Worm (Caenorhabditis elegans) whole organism, young adult: ENCODE data around the gene irld-62.

ENCODE experiments used
- B0261.1 ChIP-seq: sonication (generic microtip); optimal IDR thresholded peaks from 2 replicates; lab custom pipeline; 2016; ENCODE audit warnings: mild to moderate bottlenecking, missing genetic modification characterization, moderate library complexity, missing compliant biosample characterization
- C06A6.2 ChIP-seq: fragments of 200-800 bp; sonication (Bioruptor generic); conservative IDR thresholded peaks from 2 replicates; pipeline ENCODE4 v1.3.6; 2022; ENCODE audit warnings: missing genetic modification characterization, missing compliant biosample characterization
- C17E4.6 ChIP-seq: fragments of 200-800 bp; sonication (Bioruptor generic); IDR thresholded peaks from 2 replicates; pipeline ENCODE4 v1.3.6; 2022; ENCODE audit warnings: missing genetic modification reagents, missing genetic modification characterization, missing compliant biosample characterization
- F22D6.2 ChIP-seq: sonication (generic microtip); optimal IDR thresholded peaks from 2 replicates; lab custom pipeline; 2016; ENCODE audit warnings: mild to moderate bottlenecking, missing genetic modification characterization, missing compliant biosample characterization
- F23B12.7 ChIP-seq: sonication (generic microtip); optimal IDR thresholded peaks from 2 replicates; lab custom pipeline; 2017; ENCODE audit warnings: missing genetic modification characterization, mild to moderate bottlenecking, missing compliant biosample characterization, antibody characterized with exemption, moderate library complexity; ENCODE audit not compliant: insufficient read depth
- F33H1.4 ChIP-seq: fragments of 200-800 bp; sonication (Bioruptor generic); IDR thresholded peaks from 2 replicates; pipeline ENCODE4 v1.3.6; 2022; ENCODE audit warnings: missing genetic modification reagents, missing genetic modification characterization, missing compliant biosample characterization
- F57C9.4 ChIP-seq: sonication (generic microtip); optimal IDR thresholded peaks from 2 replicates; lab custom pipeline; 2017; ENCODE audit warnings: mild to moderate bottlenecking, missing genetic modification characterization, missing compliant biosample characterization
- K11D2.4 ChIP-seq: fragments of 200-800 bp; sonication (Bioruptor generic); IDR thresholded peaks from 2 replicates; pipeline ENCODE4 v1.3.6; 2022; ENCODE audit warnings: missing genetic modification reagents, missing genetic modification characterization, missing compliant biosample characterization
- Y56A3A.18 ChIP-seq: fragments of 200-800 bp; sonication (Bioruptor generic); IDR thresholded peaks from 2 replicates; pipeline ENCODE4 v1.3.6; 2022; ENCODE audit warnings: missing genetic modification reagents, missing genetic modification characterization, missing compliant biosample characterization
- atf-7 ChIP-seq: sonication (generic microtip); optimal IDR thresholded peaks from 2 replicates; lab custom pipeline; 2017; ENCODE audit warnings: mild to moderate bottlenecking, missing genetic modification characterization, missing compliant biosample characterization
- bed-2 ChIP-seq: fragments of 200-800 bp; sonication (Bioruptor generic); IDR thresholded peaks from 2 replicates; pipeline ENCODE4 v1.3.6; 2022; ENCODE audit warnings: missing genetic modification reagents, missing genetic modification characterization, missing compliant biosample characterization
- ceh-100 ChIP-seq: fragments of 200-800 bp; sonication (Bioruptor generic); IDR thresholded peaks from 2 replicates; pipeline ENCODE4 v1.3.6; 2022; ENCODE audit warnings: missing genetic modification reagents, missing genetic modification characterization, missing compliant biosample characterization
- ceh-40 ChIP-seq: fragments of 200-800 bp; sonication (Bioruptor generic); IDR thresholded peaks from 2 replicates; pipeline ENCODE4 v1.3.6; 2022; ENCODE audit warnings: missing genetic modification characterization, missing compliant biosample characterization
- chd-7 ChIP-seq: sonication (generic microtip); optimal IDR thresholded peaks from 2 replicates; lab custom pipeline; 2016; ENCODE audit warnings: mild to moderate bottlenecking, missing genetic modification characterization, moderate library complexity, missing compliant biosample characterization
- dox-1 ChIP-seq: fragments of 200-800 bp; sonication (Bioruptor generic); IDR thresholded peaks from 2 replicates; pipeline ENCODE4 v1.3.6; 2022; ENCODE audit warnings: missing genetic modification reagents, missing genetic modification characterization, missing compliant biosample characterization
- egl-44 ChIP-seq: fragments of 200-800 bp; sonication (Bioruptor generic); IDR thresholded peaks from 2 replicates; pipeline ENCODE4 v1.3.6; 2022; ENCODE audit warnings: missing genetic modification reagents, missing genetic modification characterization, missing compliant biosample characterization
- egrh-3 ChIP-seq: fragments of 200-800 bp; sonication (Bioruptor generic); IDR thresholded peaks from 2 replicates; pipeline ENCODE4 v1.3.6; 2022; ENCODE audit warnings: missing genetic modification reagents, missing genetic modification characterization, missing compliant biosample characterization
- hlh-26 ChIP-seq: fragments of 200-800 bp; sonication (Bioruptor generic); conservative IDR thresholded peaks from 2 replicates; pipeline ENCODE4 v1.3.6; 2022; ENCODE audit warnings: missing genetic modification reagents, missing genetic modification characterization, missing compliant biosample characterization
- hrde-1 ChIP-seq: sonication (generic microtip); optimal IDR thresholded peaks from 2 replicates; lab custom pipeline; 2016; ENCODE audit warnings: missing genetic modification characterization, mild to moderate bottlenecking, missing compliant biosample characterization, moderate library complexity, missing genotype, missing genetic modification reagents, borderline replicate concordance
- hsf-1 ChIP-seq: fragments of 200-800 bp; sonication (Bioruptor generic); IDR thresholded peaks from 2 replicates; pipeline ENCODE4 v1.3.6; 2022; ENCODE audit warnings: missing genetic modification reagents, missing genetic modification characterization, missing compliant biosample characterization
- let-526 ChIP-seq: fragments of 200-800 bp; sonication (Bioruptor generic); IDR thresholded peaks from 2 replicates; pipeline ENCODE4 v1.3.6; 2022; ENCODE audit warnings: missing genetic modification reagents, missing genetic modification characterization, missing compliant biosample characterization
- lin-35 ChIP-seq, 3 experiments: fragments of 150-350 bp in 2 of 3; sonication (generic microtip) in 1 of 3; optimal IDR thresholded peaks; 2 replicates each; lab custom pipeline; 2014 to 2018; ENCODE audit warnings: missing biosample characterization in 3 of 3, missing genetic modification characterization in 3 of 3, missing genetic modification reagents in 3 of 3
- lin-54 ChIP-seq: fragments of 200-800 bp; sonication (Bioruptor generic); optimal IDR thresholded peaks from 2 replicates; lab custom pipeline; 2018; ENCODE audit warnings: mild to moderate bottlenecking, missing genetic modification characterization, missing compliant biosample characterization
- madf-10 ChIP-seq: sonication (generic microtip); optimal IDR thresholded peaks from 2 replicates; lab custom pipeline; 2016; ENCODE audit warnings: mild to moderate bottlenecking, missing genetic modification characterization, missing compliant biosample characterization
- madf-3 ChIP-seq: fragments of 200-800 bp; sonication (Bioruptor generic); IDR thresholded peaks from 2 replicates; pipeline ENCODE4 v1.3.6; 2022; ENCODE audit warnings: missing genetic modification reagents, missing genetic modification characterization, missing compliant biosample characterization
- madf-6 ChIP-seq: fragments of 200-800 bp; sonication (Bioruptor generic); IDR thresholded peaks from 2 replicates; pipeline ENCODE4 v1.3.6; 2022; ENCODE audit warnings: missing genetic modification reagents, missing genetic modification characterization, missing compliant biosample characterization
- madf-8 ChIP-seq: fragments of 200-800 bp; sonication (Bioruptor generic); conservative IDR thresholded peaks from 2 replicates; pipeline ENCODE4 v1.3.6; 2022; ENCODE audit warnings: missing genetic modification reagents, missing genetic modification characterization, missing compliant biosample characterization
- mcd-1 ChIP-seq: fragments of 200-800 bp; sonication (Bioruptor generic); IDR thresholded peaks from 2 replicates; pipeline ENCODE4 v1.3.6; 2022; ENCODE audit warnings: missing genetic modification reagents, missing genetic modification characterization, missing compliant biosample characterization
- nfya-2 ChIP-seq: fragments of 200-800 bp; sonication (Bioruptor generic); IDR thresholded peaks from 2 replicates; pipeline ENCODE4 v1.3.6; 2022; ENCODE audit warnings: missing genetic modification reagents, missing genetic modification characterization, missing compliant biosample characterization
- nhr-120 ChIP-seq: fragments of 200-800 bp; sonication (Bioruptor generic); IDR thresholded peaks from 2 replicates; pipeline ENCODE4 v1.3.6; 2022; ENCODE audit warnings: missing genetic modification characterization, missing compliant biosample characterization
- nhr-80 ChIP-seq: sonication (generic microtip); optimal IDR thresholded peaks from 2 replicates; lab custom pipeline; 2016; ENCODE audit warnings: missing genetic modification characterization, missing compliant biosample characterization
- pbrm-1 ChIP-seq: fragments of 200-800 bp; sonication (Bioruptor generic); IDR thresholded peaks from 2 replicates; pipeline ENCODE4 v1.3.6; 2022; ENCODE audit warnings: missing genetic modification reagents, missing genetic modification characterization, missing compliant biosample characterization
- pha-4 ChIP-seq: fragments of 150-350 bp; sonication (generic microtip); optimal IDR thresholded peaks from 2 replicates; lab custom pipeline; 2014; ENCODE audit warnings: missing biosample characterization, missing genetic modification reagents, missing genetic modification characterization
- repo-1 ChIP-seq: sonication (generic microtip); optimal IDR thresholded peaks from 2 replicates; lab custom pipeline; 2017; ENCODE audit warnings: mild to moderate bottlenecking, missing genetic modification characterization, missing compliant biosample characterization
- rpc-1 ChIP-seq, 2 experiments: fragments of 150-350 bp in 1 of 2; sonication (generic microtip) in 1 of 2; optimal IDR thresholded peaks; 2 replicates each; lab custom pipeline; 2014 to 2018; ENCODE audit warnings: missing biosample characterization in 1 of 2, missing genetic modification characterization in 1 of 2, missing genetic modification reagents in 1 of 2, missing genotype in 1 of 2
- sdz-38 ChIP-seq: sonication (generic microtip); optimal IDR thresholded peaks from 2 replicates; lab custom pipeline; 2016; ENCODE audit warnings: missing genotype, missing genetic modification characterization, missing compliant biosample characterization
- sea-2 ChIP-seq: fragments of 200-800 bp; sonication (Bioruptor generic); IDR thresholded peaks from 2 replicates; pipeline ENCODE4 v1.3.6; 2022; ENCODE audit warnings: missing genetic modification characterization, missing compliant biosample characterization
- snpc-1.1 ChIP-seq: sonication (generic microtip); optimal IDR thresholded peaks from 2 replicates; lab custom pipeline; 2017; ENCODE audit warnings: missing genetic modification characterization, mild to moderate bottlenecking, missing compliant biosample characterization, antibody characterized with exemption, moderate library complexity, missing genotype, missing genetic modification reagents; ENCODE audit not compliant: insufficient read depth
- ztf-3 ChIP-seq: fragments of 200-800 bp; sonication (Bioruptor generic); optimal IDR thresholded peaks from 2 replicates; lab custom pipeline; 2018; ENCODE audit warnings: mild to moderate bottlenecking, missing genetic modification characterization, missing compliant biosample characterization

irld-62 gene

ce11 chrV:15285984-15286383 lies 24.9 kb upstream of the irld-62 start:
- TF ChIP-seq rpc-1 (optimal IDR thresholded peaks at IDR 0.05; lab: Kevin White, UChicago) (no peak), rpc-1 (tag; optimal IDR thresholded peaks at IDR 0.05; lab: Kevin White, UChicago) (no peak), atf-7 (tag; lab: Kevin White, UChicago) (peak; percentile 89), repo-1 (tag; lab: Kevin White, UChicago) (no peak), madf-3 (0 out of 2 replicates have a peak, but pooled peaks have one; percentile 7), nhr-80 (tag; lab: Kevin White, UChicago) (peak; percentile 59), bed-2 (GFP tag; lab: Robert Waterston, UW) (no peak), sdz-38 (no peak), hsf-1 (GFP tag; lab: Robert Waterston, UW) (no peak)

ce11 chrV:15287856-15288255 lies 23.0 kb upstream of the irld-62 start, which contains the start of gene cyp-34A1:
cyp-34A1 (minus strand) TSS chrV:15287956.
- no peak for TF ChIP-seq hlh-26

- TF ChIP-seq sea-2 (GFP tag; lab: Robert Waterston, UW) (no peak), K11D2.4 (GFP tag; lab: Robert Waterston, UW) (no peak), nfya-2 (GFP tag; lab: Robert Waterston, UW) (no peak), nhr-120 (GFP tag; lab: Robert Waterston, UW) (no peak), C17E4.6 (GFP tag; lab: Robert Waterston, UW) (no peak), F57C9.4 (tag; lab: Kevin White, UChicago) (no peak), C06A6.2 (GFP tag; lab: Robert Waterston, UW) (no peak), pbrm-1 (GFP tag; lab: Robert Waterston, UW) (no peak), lin-35 (GFP tag; optimal IDR thresholded peaks at IDR 0.05; lab: Kevin White, UChicago) (no peak)
Measured at ce11 chrV:15290995-15291394, 19.9 kb upstream of the irld-62 start, which contains the start of gene cyp-34A2. cyp-34A2 (minus strand) TSS chrV:15291095.

ce11 chrV:15293865-15294264 lies 17.0 kb upstream of the irld-62 start, which contains the start of gene str-96:
str-96 (minus strand) TSS chrV:15293965.
- TF ChIP-seq ztf-3 (GFP tag; lab: Kevin White, UChicago), result no peak
- TF ChIP-seq hrde-1 (tag; lab: Kevin White, UChicago), result no peak
- TF ChIP-seq let-526 (GFP tag; lab: Robert Waterston, UW), result no peak

ce11 chrV:15295436-15295835 lies 15.4 kb upstream of the irld-62 start:
- TF ChIP-seq ceh-40 (GFP tag; lab: Robert Waterston, UW) (peak; percentile 63; the same call in 1 of the 2 replicates), egl-44 (peak; percentile 29; the same call in 1 of the 2 replicates), madf-6 (GFP tag; lab: Robert Waterston, UW) (peak; percentile 50), dox-1 (GFP tag; lab: Robert Waterston, UW) (peak; percentile 77), ceh-100 (GFP tag; lab: Robert Waterston, UW) (peak; percentile 53), hsf-1 (GFP tag; lab: Robert Waterston, UW) (peak; percentile 96), egrh-3 (0 out of 2 replicates have a peak, but pooled peaks have one; percentile 19)

- TF ChIP-seq F23B12.7 (no peak), F33H1.4 (no peak), B0261.1 (tag; lab: Kevin White, UChicago) (no peak), snpc-1.1 (no peak), madf-8 (GFP tag; lab: Robert Waterston, UW) (no peak), nhr-80 (tag; lab: Kevin White, UChicago) (peak; percentile 97), K11D2.4 (GFP tag; lab: Robert Waterston, UW) (no peak), madf-10 (tag; lab: Kevin White, UChicago) (peak; percentile 24), sdz-38 (no peak), mcd-1 (no peak), atf-7 (tag; lab: Kevin White, UChicago) (peak; percentile 69), chd-7 (no peak), pha-4 (tag; lab: Kevin White, UChicago) (peak; percentile 23), lin-35 (GFP tag; optimal IDR thresholded peaks at IDR 0.05; lab: Kevin White, UChicago) (no peak), Y56A3A.18 (GFP tag; lab: Robert Waterston, UW) (no peak), lin-54 (GFP tag; lab: Kevin White, UChicago) (no peak), F22D6.2 (tag; lab: Kevin White, UChicago) (no peak)
Measured at ce11 chrV:15298597-15298996, 12.3 kb upstream of the irld-62 start, which contains the start of gene cpr-3. cpr-3 (minus strand) TSS chrV:15298700.
